Worm (Caenorhabditis elegans) whole organism, early embryonic: Measurements from ENCODE around the gene rpi-1.

Source experiments
- B0310.2 ChIP-seq: sonication (generic microtip); optimal IDR thresholded peaks from 2 replicates; lab custom pipeline; 2016; ENCODE audit warnings: mild to moderate bottlenecking, missing genetic modification characterization, missing compliant biosample characterization
- F13C5.2 ChIP-seq: sonication (generic microtip); optimal IDR thresholded peaks from 2 replicates; lab custom pipeline; 2017; ENCODE audit warnings: mild to moderate bottlenecking, missing genetic modification characterization, inconsistent platforms, missing compliant biosample characterization
- aly-1 ChIP-seq: sonication (generic microtip); optimal IDR thresholded peaks from 2 replicates; lab custom pipeline; 2016; ENCODE audit warnings: missing genetic modification characterization, missing compliant biosample characterization
- ama-1 ChIP-seq: fragments of 150-350 bp; optimal IDR thresholded peaks from 2 replicates; lab custom pipeline; 2014
- ceh-13 ChIP-seq: fragments of 200-800 bp; sonication (Bioruptor generic); optimal IDR thresholded peaks from 2 replicates; lab custom pipeline; 2018; ENCODE audit warnings: mild to moderate bottlenecking, missing genetic modification characterization, missing compliant biosample characterization
- ceh-36 ChIP-seq: sonication (generic microtip); optimal IDR thresholded peaks from 2 replicates; lab custom pipeline; 2016; ENCODE audit warnings: missing genetic modification characterization, inconsistent platforms, missing compliant biosample characterization
- ets-7 ChIP-seq: sonication (generic microtip); optimal IDR thresholded peaks from 2 replicates; lab custom pipeline; 2016; ENCODE audit warnings: missing genotype, missing genetic modification characterization, missing compliant biosample characterization
- flt-1 ChIP-seq: fragments of 200-800 bp; sonication (Bioruptor generic); IDR thresholded peaks from 2 replicates; pipeline ENCODE4 v1.3.6; 2022; ENCODE audit warnings: missing genetic modification characterization, missing compliant biosample characterization
- hmbx-1 ChIP-seq: sonication (generic microtip); optimal IDR thresholded peaks from 2 replicates; lab custom pipeline; 2016; ENCODE audit warnings: mild to moderate bottlenecking, missing genetic modification characterization, missing compliant biosample characterization
- hmg-4 ChIP-seq: fragments of 200-800 bp; sonication (Bioruptor generic); optimal IDR thresholded peaks from 2 replicates; lab custom pipeline; 2018; ENCODE audit warnings: mild to moderate bottlenecking, missing genetic modification characterization, missing compliant biosample characterization
- hnd-1 ChIP-seq: sonication (generic microtip); optimal IDR thresholded peaks from 2 replicates; lab custom pipeline; 2016; ENCODE audit warnings: missing genetic modification characterization, missing compliant biosample characterization
- pes-1 ChIP-seq: fragments of 200-800 bp; sonication (Bioruptor generic); IDR thresholded peaks from 2 replicates; pipeline ENCODE4 v1.3.6; 2022; ENCODE audit warnings: missing genetic modification reagents, missing genetic modification characterization, missing compliant biosample characterization
- scrt-1 ChIP-seq: fragments of 200-800 bp; sonication (Bioruptor generic); IDR thresholded peaks from 2 replicates; pipeline ENCODE4 v1.3.6; 2022; ENCODE audit warnings: missing genetic modification characterization, missing compliant biosample characterization
- sea-1 ChIP-seq: fragments of 200-800 bp; sonication (Bioruptor generic); conservative IDR thresholded peaks from 2 replicates; pipeline ENCODE4 v1.3.6; 2022; ENCODE audit warnings: missing genetic modification characterization, missing compliant biosample characterization
- tbx-11 ChIP-seq: fragments of 200-800 bp; sonication (Bioruptor generic); IDR thresholded peaks from 2 replicates; pipeline ENCODE4 v1.3.6; 2022; ENCODE audit warnings: missing genetic modification characterization, missing compliant biosample characterization
- tbx-37 ChIP-seq: fragments of 200-800 bp; sonication (Bioruptor generic); conservative IDR thresholded peaks from 2 replicates; pipeline ENCODE4 v1.3.6; 2022; ENCODE audit warnings: missing genetic modification reagents, missing genetic modification characterization, missing compliant biosample characterization
- tra-4 ChIP-seq: sonication (generic microtip); optimal IDR thresholded peaks from 2 replicates; lab custom pipeline; 2017; ENCODE audit warnings: missing genetic modification characterization, missing compliant biosample characterization

Gene rpi-1

ce11 chrII:13962319-13962718, at the start of gene rpi-1:
Gene rpi-1, minus strand, starts transcription at chrII:13962419.
- TF ChIP-seq F13C5.2 (tag; lab: Kevin White, UChicago) (no peak), hmg-4 (GFP tag; lab: Kevin White, UChicago) (no peak), tbx-37 (GFP tag; lab: Robert Waterston, UW) (no peak), tbx-11 (no peak)

ce11 chrII:14010656-14011376, 48.6 kb upstream of the rpi-1 start, which contains the start of gene F01D5.8:
Gene F01D5.8, plus strand, starts transcription at chrII:14010706.
- TF ChIP-seq B0310.2 (tag; lab: Kevin White, UChicago) (no peak), ama-1 (lab: Kevin White, UChicago) (no peak), ceh-36 (no peak), hmg-4 (GFP tag; lab: Kevin White, UChicago) (no peak), tbx-11 (no peak), hnd-1 (tag; lab: Kevin White, UChicago) (no peak), aly-1 (no peak), scrt-1 (GFP tag; lab: Robert Waterston, UW) (no peak), ceh-13 (no peak), hmbx-1 (tag; lab: Kevin White, UChicago) (no peak), F13C5.2 (tag; lab: Kevin White, UChicago) (no peak), tbx-37 (GFP tag; lab: Robert Waterston, UW) (no peak), tra-4 (tag; lab: Kevin White, UChicago) (no peak), sea-1 (no peak), flt-1 (GFP tag; lab: Robert Waterston, UW) (no peak), ets-7 (tag; lab: Kevin White, UChicago) (no peak)

DNA sequence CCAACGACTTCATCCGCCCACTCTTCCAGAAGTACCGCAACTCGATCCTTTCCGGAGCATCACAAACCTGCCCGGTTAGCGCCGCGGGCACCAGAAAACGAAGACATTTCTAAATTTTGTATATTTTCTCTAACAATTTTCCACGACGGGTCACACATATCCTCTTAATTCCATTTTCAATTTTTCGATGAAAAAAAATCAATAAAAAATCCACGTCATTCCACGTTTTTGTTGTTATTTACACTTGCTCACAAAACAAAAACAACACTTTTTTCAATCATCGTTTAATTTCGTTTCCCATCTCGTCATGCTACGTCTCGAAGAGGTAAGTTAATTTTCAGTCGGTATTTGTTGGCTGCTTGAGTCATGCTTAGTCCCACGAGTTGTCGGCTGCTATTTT, 46.1 kb upstream of the rpi-1 start, which contains the start of gene F01D5.7:
Gene F01D5.7 (plus strand): TSS at position 301 of the 400 bp plus-strand sequence.
- TF ChIP-seq ama-1 (lab: Kevin White, UChicago) (no peak), flt-1 (GFP tag; lab: Robert Waterston, UW) (no peak), aly-1 (no peak), scrt-1 (GFP tag; lab: Robert Waterston, UW) (no peak), tra-4 (tag; lab: Kevin White, UChicago) (no peak), ceh-13 (no peak), hnd-1 (tag; lab: Kevin White, UChicago) (no peak), B0310.2 (tag; lab: Kevin White, UChicago) (no peak), ets-7 (tag; lab: Kevin White, UChicago) (no peak), ceh-36 (no peak), F13C5.2 (tag; lab: Kevin White, UChicago) (no peak), hmg-4 (GFP tag; lab: Kevin White, UChicago) (no peak), pes-1 (GFP tag; lab: Robert Waterston, UW) (no peak), tbx-37 (GFP tag; lab: Robert Waterston, UW) (no peak), hmbx-1 (tag; lab: Kevin White, UChicago) (no peak), tbx-11 (no peak), sea-1 (no peak)

ce11 chrII:14006210-14006609, 44.0 kb upstream of the rpi-1 start, which contains the start of gene F01D5.6:
Gene F01D5.6, plus strand, starts transcription at chrII:14006510.
- no peak for TF ChIP-seq flt-1 (GFP tag; lab: Robert Waterston, UW)

DNA sequence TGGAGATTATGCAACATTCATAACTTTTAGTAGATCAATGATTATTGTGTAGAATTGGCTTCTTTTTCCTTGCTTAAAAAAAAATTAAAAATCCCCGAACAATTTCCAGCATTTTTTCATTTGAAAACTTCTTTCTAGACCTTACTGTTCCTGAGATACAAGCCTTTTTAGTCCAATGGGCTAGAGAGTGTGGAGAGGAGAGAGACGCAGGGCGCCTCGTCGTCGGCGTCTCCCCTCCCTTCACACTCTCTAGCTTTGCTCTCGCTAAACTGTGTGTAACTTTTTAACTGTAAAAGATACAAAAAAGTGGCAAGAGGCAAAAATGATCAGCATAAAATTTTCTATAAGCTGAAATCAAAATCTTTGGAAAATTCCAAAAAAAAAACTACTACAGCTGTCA, 43.0 kb upstream of the rpi-1 start:
- TF ChIP-seq scrt-1 (GFP tag; lab: Robert Waterston, UW) (no peak), tra-4 (tag; lab: Kevin White, UChicago) (no peak), tbx-37 (GFP tag; lab: Robert Waterston, UW) (no peak), sea-1 (no peak), ama-1 (lab: Kevin White, UChicago) (no peak), tbx-11 (no peak), hnd-1 (tag; lab: Kevin White, UChicago) (no peak), ets-7 (tag; lab: Kevin White, UChicago) (no peak), B0310.2 (tag; lab: Kevin White, UChicago) (no peak), ceh-13 (no peak), ceh-36 (no peak), hmbx-1 (tag; lab: Kevin White, UChicago) (no peak), aly-1 (no peak), flt-1 (GFP tag; lab: Robert Waterston, UW) (no peak), hmg-4 (GFP tag; lab: Kevin White, UChicago) (no peak), F13C5.2 (tag; lab: Kevin White, UChicago) (no peak), pes-1 (GFP tag; lab: Robert Waterston, UW) (no peak)

DNA sequence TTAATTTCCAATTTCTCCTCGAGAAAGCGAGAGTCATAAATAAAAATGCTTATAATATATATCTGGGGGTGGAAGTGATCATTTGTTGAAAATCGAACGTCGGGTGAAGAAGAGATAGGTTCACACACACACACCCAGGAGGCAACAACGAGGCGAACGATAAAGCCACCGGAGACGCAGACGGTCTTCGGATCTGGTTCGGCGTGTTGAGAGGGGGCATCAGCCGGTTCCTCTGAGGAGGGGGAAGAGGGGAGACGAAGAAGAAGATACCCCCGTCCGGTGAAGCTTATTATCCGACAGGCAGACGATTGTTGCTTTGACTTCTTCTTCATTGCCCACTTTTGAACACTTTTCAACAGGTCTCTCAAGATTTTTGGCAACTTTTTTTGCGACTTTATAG, 42.6 kb upstream of the rpi-1 start:
- TF ChIP-seq ets-7 (tag; lab: Kevin White, UChicago) (no peak), hmg-4 (GFP tag; lab: Kevin White, UChicago) (no peak), pes-1 (GFP tag; lab: Robert Waterston, UW) (no peak), flt-1 (GFP tag; lab: Robert Waterston, UW) (no peak), hnd-1 (tag; lab: Kevin White, UChicago) (no peak), ama-1 (lab: Kevin White, UChicago) (no peak), tbx-11 (no peak), tbx-37 (GFP tag; lab: Robert Waterston, UW) (no peak), hmbx-1 (tag; lab: Kevin White, UChicago) (no peak), sea-1 (no peak), ceh-36 (no peak), F13C5.2 (tag; lab: Kevin White, UChicago) (no peak), tra-4 (tag; lab: Kevin White, UChicago) (no peak), B0310.2 (tag; lab: Kevin White, UChicago) (no peak), ceh-13 (no peak), scrt-1 (GFP tag; lab: Robert Waterston, UW) (no peak), aly-1 (no peak)

DNA sequence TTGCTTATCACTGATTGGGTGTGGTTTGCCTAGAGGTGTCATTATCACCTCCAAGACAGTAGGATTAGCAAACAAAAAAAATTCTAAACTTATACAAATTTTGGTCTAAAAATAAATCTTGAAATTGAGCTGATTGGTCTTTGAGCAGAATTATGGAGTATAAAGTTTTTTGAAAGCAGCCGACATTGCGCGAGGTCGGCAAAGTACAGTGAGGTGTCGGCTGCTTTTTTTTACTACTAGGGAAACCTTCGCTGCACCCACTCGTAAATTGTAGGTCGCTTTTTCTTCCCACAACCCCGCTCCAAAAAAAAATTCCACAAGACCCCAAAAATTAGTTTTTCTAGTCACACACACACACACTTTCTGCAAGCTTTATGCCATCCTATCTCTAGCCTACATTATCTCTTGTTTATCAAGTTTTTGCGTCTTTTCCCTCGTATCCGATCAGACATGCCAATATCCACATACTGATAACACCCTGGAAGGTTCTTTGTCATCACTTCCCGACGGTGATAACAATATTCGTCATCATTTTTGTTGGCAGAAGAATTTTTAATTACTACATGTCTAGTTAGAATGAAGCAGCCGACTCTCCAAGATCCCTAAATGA, 41.7 kb upstream of the rpi-1 start:
- no peak for TF ChIP-seq ama-1 (lab: Kevin White, UChicago)
